Fruit fly (Drosophila melanogaster) S2 (cell line): ENCODE data around the gene CG43924.

Experiments used
- CG8478 ChIP-seq: fragments of >200 bp; optimal IDR thresholded peaks from 2 replicates; lab custom pipeline; 2018
- CTCF ChIP-seq, 2 experiments: fragments of >200 bp; optimal IDR thresholded peaks; 2 replicates each; lab custom pipeline; 2018

DNA sequence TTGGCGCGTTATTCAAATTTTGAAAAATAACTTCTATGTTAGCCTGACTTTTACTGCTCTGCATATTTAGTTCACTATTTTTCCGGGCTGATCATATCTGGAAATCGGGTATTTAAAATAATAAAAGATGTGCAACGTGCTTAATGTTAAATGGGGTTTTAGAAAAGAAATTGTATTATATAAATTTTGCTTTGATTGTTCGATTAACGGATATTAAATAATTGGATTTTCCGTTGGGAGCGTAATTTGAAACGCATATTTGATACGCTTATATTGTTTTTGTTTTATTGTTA is 37.3 kb upstream of the CG43924 start:
- no peak for TF ChIP-seq CTCF (optimal IDR thresholded peaks at IDR 0.05; lab: Kevin White, UChicago)
- no peak for TF ChIP-seq CG8478 (lab: Kevin White, UChicago)
